Worm (Caenorhabditis elegans) whole organism, young adult: Measurements from ENCODE around the gene rbm-26.

ENCODE experiments used
- B0019.2 ChIP-seq: fragments of 200-800 bp; sonication (Bioruptor generic); conservative IDR thresholded peaks from 2 replicates; pipeline ENCODE4 v1.3.6; 2022; ENCODE audit warnings: missing genetic modification reagents, missing genetic modification characterization, missing compliant biosample characterization
- B0035.1 ChIP-seq: sonication (generic microtip); optimal IDR thresholded peaks from 2 replicates; lab custom pipeline; 2016; ENCODE audit warnings: missing genetic modification characterization, mild to moderate bottlenecking, missing compliant biosample characterization, missing genotype, missing genetic modification reagents
- F52B5.7 ChIP-seq: sonication (generic microtip); optimal IDR thresholded peaks from 2 replicates; lab custom pipeline; 2016; ENCODE audit warnings: mild to moderate bottlenecking, missing genetic modification characterization, missing compliant biosample characterization
- K12H6.12 ChIP-seq: fragments of 200-800 bp; sonication (Bioruptor generic); optimal IDR thresholded peaks from 2 replicates; lab custom pipeline; 2018; ENCODE audit warnings: mild to moderate bottlenecking, missing genetic modification characterization, missing compliant biosample characterization
- T26A5.8 ChIP-seq: sonication (generic microtip); optimal IDR thresholded peaks from 2 replicates; lab custom pipeline; 2016; ENCODE audit warnings: missing genetic modification characterization, missing compliant biosample characterization
- Y53F4B.3 ChIP-seq: fragments of 200-800 bp; sonication (Bioruptor generic); IDR thresholded peaks from 2 replicates; pipeline ENCODE4 v1.3.6; 2022; ENCODE audit warnings: missing genetic modification reagents, missing genetic modification characterization, missing compliant biosample characterization
- Y56A3A.18 ChIP-seq: fragments of 200-800 bp; sonication (Bioruptor generic); IDR thresholded peaks from 2 replicates; pipeline ENCODE4 v1.3.6; 2022; ENCODE audit warnings: missing genetic modification reagents, missing genetic modification characterization, missing compliant biosample characterization
- ZK185.1 ChIP-seq: sonication (generic microtip); optimal IDR thresholded peaks from 2 replicates; lab custom pipeline; 2016; ENCODE audit warnings: mild to moderate bottlenecking, missing genetic modification characterization, missing compliant biosample characterization; ENCODE audit not compliant: poor library complexity, severe bottlenecking
- ama-1 ChIP-seq, 3 experiments: fragments of 150-350 bp in 1 of 3; sonication (generic microtip) in 2 of 3; optimal IDR thresholded peaks; 2 replicates each; lab custom pipeline; 2014 to 2018; ENCODE audit warnings: missing biosample characterization in 2 of 3, missing genetic modification characterization in 2 of 3, missing genetic modification reagents in 2 of 3
- aptf-2 ChIP-seq: fragments of 200-800 bp; sonication (Bioruptor generic); conservative IDR thresholded peaks from 2 replicates; pipeline ENCODE4 v1.3.6; 2022; ENCODE audit warnings: missing genetic modification reagents, missing genetic modification characterization, missing compliant biosample characterization
- aptf-3 ChIP-seq: fragments of 200-800 bp; sonication (Bioruptor generic); IDR thresholded peaks from 2 replicates; pipeline ENCODE4 v1.3.6; 2022; ENCODE audit warnings: missing genetic modification characterization, missing compliant biosample characterization
- atf-7 ChIP-seq: sonication (generic microtip); optimal IDR thresholded peaks from 2 replicates; lab custom pipeline; 2017; ENCODE audit warnings: mild to moderate bottlenecking, missing genetic modification characterization, missing compliant biosample characterization
- bed-2 ChIP-seq: fragments of 200-800 bp; sonication (Bioruptor generic); IDR thresholded peaks from 2 replicates; pipeline ENCODE4 v1.3.6; 2022; ENCODE audit warnings: missing genetic modification reagents, missing genetic modification characterization, missing compliant biosample characterization
- ccch-3 ChIP-seq: fragments of 200-800 bp; sonication (Bioruptor generic); optimal IDR thresholded peaks from 2 replicates; lab custom pipeline; 2018; ENCODE audit warnings: mild to moderate bottlenecking, missing genetic modification characterization, missing compliant biosample characterization
- cebp-1 ChIP-seq, 2 experiments: fragments of 200-800 bp in 1 of 2; sonication (Bioruptor generic) in 1 of 2; sonication (generic microtip) in 1 of 2; IDR thresholded peaks in 1 of 2; optimal IDR thresholded peaks in 1 of 2; 2 replicates each; pipeline versions ENCODE4 v1.3.6 to Lab custom; 2017 to 2022; ENCODE audit warnings: missing compliant biosample characterization in 2 of 2, missing genetic modification characterization in 2 of 2, mild to moderate bottlenecking in 1 of 2, missing genetic modification reagents in 1 of 2, moderate library complexity in 1 of 2
- ceh-27 ChIP-seq: fragments of 200-800 bp; sonication (Bioruptor generic); optimal IDR thresholded peaks from 2 replicates; lab custom pipeline; 2018; ENCODE audit warnings: mild to moderate bottlenecking, missing genetic modification characterization, moderate library complexity, missing compliant biosample characterization
- ceh-58 ChIP-seq: fragments of 200-800 bp; sonication (Bioruptor generic); IDR thresholded peaks from 2 replicates; pipeline ENCODE4 v1.3.6; 2022; ENCODE audit warnings: missing genetic modification characterization, missing compliant biosample characterization
- egl-18 ChIP-seq: fragments of 200-800 bp; sonication (Bioruptor generic); IDR thresholded peaks from 2 replicates; pipeline ENCODE4 v1.3.6; 2022; ENCODE audit warnings: missing genetic modification reagents, missing genetic modification characterization, missing compliant biosample characterization
- hlh-12 ChIP-seq: sonication (generic microtip); optimal IDR thresholded peaks from 2 replicates; lab custom pipeline; 2016; ENCODE audit warnings: missing genetic modification characterization, missing compliant biosample characterization
- hlh-26 ChIP-seq: fragments of 200-800 bp; sonication (Bioruptor generic); conservative IDR thresholded peaks from 2 replicates; pipeline ENCODE4 v1.3.6; 2022; ENCODE audit warnings: missing genetic modification reagents, missing genetic modification characterization, missing compliant biosample characterization
- hrde-1 ChIP-seq: sonication (generic microtip); optimal IDR thresholded peaks from 2 replicates; lab custom pipeline; 2016; ENCODE audit warnings: missing genetic modification characterization, mild to moderate bottlenecking, missing compliant biosample characterization, moderate library complexity, missing genotype, missing genetic modification reagents, borderline replicate concordance
- let-526 ChIP-seq: fragments of 200-800 bp; sonication (Bioruptor generic); IDR thresholded peaks from 2 replicates; pipeline ENCODE4 v1.3.6; 2022; ENCODE audit warnings: missing genetic modification reagents, missing genetic modification characterization, missing compliant biosample characterization
- let-607 ChIP-seq, 2 experiments: fragments of 200-800 bp in 1 of 2; sonication (Bioruptor generic) in 1 of 2; sonication (generic microtip) in 1 of 2; optimal IDR thresholded peaks; 2 replicates each; lab custom pipeline; 2016 to 2018; ENCODE audit warnings: mild to moderate bottlenecking in 2 of 2, missing compliant biosample characterization in 2 of 2, missing genetic modification characterization in 2 of 2, moderate library complexity in 2 of 2, missing genotype in 1 of 2
- lin-35 ChIP-seq, 3 experiments: fragments of 150-350 bp in 2 of 3; sonication (generic microtip) in 1 of 3; optimal IDR thresholded peaks; 2 replicates each; lab custom pipeline; 2014 to 2018; ENCODE audit warnings: missing biosample characterization in 3 of 3, missing genetic modification characterization in 3 of 3, missing genetic modification reagents in 3 of 3
- lir-1 ChIP-seq: fragments of 200-800 bp; sonication (Bioruptor generic); conservative IDR thresholded peaks from 2 replicates; pipeline ENCODE4 v1.3.6; 2022; ENCODE audit warnings: missing genetic modification reagents, missing genetic modification characterization, missing compliant biosample characterization
- mcd-1 ChIP-seq: fragments of 200-800 bp; sonication (Bioruptor generic); IDR thresholded peaks from 2 replicates; pipeline ENCODE4 v1.3.6; 2022; ENCODE audit warnings: missing genetic modification reagents, missing genetic modification characterization, missing compliant biosample characterization
- mel-28 ChIP-seq: sonication (generic microtip); optimal IDR thresholded peaks from 2 replicates; lab custom pipeline; 2016; ENCODE audit warnings: borderline replicate concordance, mild to moderate bottlenecking, missing genetic modification characterization, missing compliant biosample characterization
- mes-4 ChIP-seq: sonication (generic microtip); optimal IDR thresholded peaks from 2 replicates; lab custom pipeline; 2016; ENCODE audit warnings: missing genotype, missing genetic modification characterization, missing compliant biosample characterization
- mxl-1 ChIP-seq: sonication (generic microtip); optimal IDR thresholded peaks from 2 replicates; lab custom pipeline; 2016; ENCODE audit warnings: missing genetic modification characterization, missing compliant biosample characterization
- nfya-2 ChIP-seq: fragments of 200-800 bp; sonication (Bioruptor generic); IDR thresholded peaks from 2 replicates; pipeline ENCODE4 v1.3.6; 2022; ENCODE audit warnings: missing genetic modification reagents, missing genetic modification characterization, missing compliant biosample characterization
- nhr-120 ChIP-seq: fragments of 200-800 bp; sonication (Bioruptor generic); IDR thresholded peaks from 2 replicates; pipeline ENCODE4 v1.3.6; 2022; ENCODE audit warnings: missing genetic modification characterization, missing compliant biosample characterization
- pha-4 ChIP-seq: fragments of 150-350 bp; sonication (generic microtip); optimal IDR thresholded peaks from 2 replicates; lab custom pipeline; 2014; ENCODE audit warnings: missing biosample characterization, missing genetic modification reagents, missing genetic modification characterization
- rcor-1 ChIP-seq: fragments of 200-800 bp; sonication (Bioruptor generic); IDR thresholded peaks from 2 replicates; pipeline ENCODE4 v1.3.6; 2022; ENCODE audit warnings: missing genetic modification reagents, missing genetic modification characterization, missing compliant biosample characterization
- rec-8 ChIP-seq, 2 experiments: sonication (generic microtip); optimal IDR thresholded peaks; 2 replicates each; lab custom pipeline; 2016; ENCODE audit warnings: mild to moderate bottlenecking in 2 of 2, missing genetic modification characterization in 2 of 2, missing genetic modification reagents in 2 of 2, missing genotype in 2 of 2, missing biosample characterization in 1 of 2, missing compliant biosample characterization in 1 of 2, moderate library complexity in 1 of 2
- snpc-1.1 ChIP-seq: sonication (generic microtip); optimal IDR thresholded peaks from 2 replicates; lab custom pipeline; 2017; ENCODE audit warnings: missing genetic modification characterization, mild to moderate bottlenecking, missing compliant biosample characterization, antibody characterized with exemption, moderate library complexity, missing genotype, missing genetic modification reagents; ENCODE audit not compliant: insufficient read depth
- tbp1 ChIP-seq: fragments of 200-800 bp; sonication (Bioruptor generic); optimal IDR thresholded peaks from 2 replicates; lab custom pipeline; 2018; ENCODE audit warnings: mild to moderate bottlenecking, missing genetic modification characterization, missing compliant biosample characterization
- unc-62 ChIP-seq: fragments of 150-350 bp; optimal IDR thresholded peaks from 2 replicates; lab custom pipeline; 2014; ENCODE audit warnings: missing biosample characterization, missing genetic modification reagents, missing genetic modification characterization
- xnd-1 ChIP-seq: sonication (generic microtip); optimal IDR thresholded peaks from 2 replicates; lab custom pipeline; 2016; ENCODE audit warnings: missing genotype, missing genetic modification reagents, missing genetic modification characterization, missing compliant biosample characterization
- zfh-2 ChIP-seq: fragments of 200-800 bp; sonication (Bioruptor generic); conservative IDR thresholded peaks from 2 replicates; pipeline ENCODE4 v1.3.6; 2022; ENCODE audit warnings: missing genetic modification reagents, missing genetic modification characterization, missing compliant biosample characterization
- zim-3 ChIP-seq: sonication (generic microtip); optimal IDR thresholded peaks from 2 replicates; lab custom pipeline; 2017; ENCODE audit warnings: mild to moderate bottlenecking, missing genetic modification characterization, moderate library complexity, missing compliant biosample characterization

rbm-26 gene

ce11 chrIII:5758519-5759099 lies 47.3 kb downstream of the rbm-26 start (continued):
- TF ChIP-seq rcor-1 (GFP tag; lab: Robert Waterston, UW) (0 out of 2 replicates have a peak, but pooled peaks have one; percentile 35), mcd-1 (GFP tag; lab: Robert Waterston, UW) (0 out of 2 replicates have a peak, but pooled peaks have one; percentile 48), lin-35 (GFP tag; optimal IDR thresholded peaks at IDR 0.05; lab: Kevin White, UChicago) (peak in 1 of 3 experiments; percentile 84), mes-4 (no peak), ceh-58 (no peak), B0035.1 (no peak), ama-1 (optimal IDR thresholded peaks at IDR 0.05; lab: Kevin White, UChicago) (no peak), ama-1 (GFP tag; optimal IDR thresholded peaks at IDR 0.05; lab: Kevin White, UChicago) (no peak), mxl-1 (tag; lab: Kevin White, UChicago) (no peak), zim-3 (tag; lab: Kevin White, UChicago) (no peak), Y56A3A.18 (GFP tag; lab: Robert Waterston, UW) (no peak), atf-7 (tag; lab: Kevin White, UChicago) (peak; percentile 95), nfya-2 (GFP tag; lab: Robert Waterston, UW) (no peak), ccch-3 (GFP tag; lab: Kevin White, UChicago) (no peak), zfh-2 (GFP tag; lab: Robert Waterston, UW) (peak; percentile 28; the same call in 1 of the 2 replicates), bed-2 (GFP tag; lab: Robert Waterston, UW) (no peak), lir-1 (GFP tag; lab: Robert Waterston, UW) (no peak), hlh-26 (GFP tag; lab: Robert Waterston, UW) (no peak), let-607 (tag; optimal IDR thresholded peaks at IDR 0.05; lab: Kevin White, UChicago) (no peak), pha-4 (tag; lab: Kevin White, UChicago) (no peak), mel-28 (tag; lab: Kevin White, UChicago) (no peak), Y53F4B.3 (GFP tag; lab: Robert Waterston, UW) (no peak), unc-62 (GFP tag; lab: Kevin White, UChicago) (no peak), aptf-2 (GFP tag; lab: Robert Waterston, UW) (no peak), let-526 (no peak), B0019.2 (no peak), ZK185.1 (peak; percentile 7), rec-8 (tag; optimal IDR thresholded peaks at IDR 0.05; lab: Kevin White, UChicago) (no peak), snpc-1.1 (tag; lab: Kevin White, UChicago) (no peak), cebp-1 (GFP tag; IDR thresholded peaks at IDR 0.05; lab: Robert Waterston, UW) (no peak), cebp-1 (tag; optimal IDR thresholded peaks at IDR 0.05; lab: Kevin White, UChicago) (peak; percentile 35), egl-18 (GFP tag; lab: Robert Waterston, UW) (no peak), aptf-3 (GFP tag; lab: Robert Waterston, UW) (no peak), T26A5.8 (tag; lab: Kevin White, UChicago) (no peak), K12H6.12 (peak; percentile 53), hrde-1 (no peak), F52B5.7 (no peak), ceh-27 (peak; percentile 17)

- TF ChIP-seq zfh-2 (GFP tag; lab: Robert Waterston, UW) (no peak), hlh-26 (GFP tag; lab: Robert Waterston, UW) (no peak), tbp1 (GFP tag; lab: Kevin White, UChicago) (no peak), nhr-120 (GFP tag; lab: Robert Waterston, UW) (no peak), xnd-1 (no peak), T26A5.8 (tag; lab: Kevin White, UChicago) (no peak), hlh-12 (tag; lab: Kevin White, UChicago) (no peak)
These were observed 49.4 kb downstream of the rbm-26 start for ce11 chrIII:5760721-5761120.
